Fruit fly (Drosophila melanogaster): Measurements from ENCODE around the gene eIF4EHP.

eIF4EHP gene

DNA sequence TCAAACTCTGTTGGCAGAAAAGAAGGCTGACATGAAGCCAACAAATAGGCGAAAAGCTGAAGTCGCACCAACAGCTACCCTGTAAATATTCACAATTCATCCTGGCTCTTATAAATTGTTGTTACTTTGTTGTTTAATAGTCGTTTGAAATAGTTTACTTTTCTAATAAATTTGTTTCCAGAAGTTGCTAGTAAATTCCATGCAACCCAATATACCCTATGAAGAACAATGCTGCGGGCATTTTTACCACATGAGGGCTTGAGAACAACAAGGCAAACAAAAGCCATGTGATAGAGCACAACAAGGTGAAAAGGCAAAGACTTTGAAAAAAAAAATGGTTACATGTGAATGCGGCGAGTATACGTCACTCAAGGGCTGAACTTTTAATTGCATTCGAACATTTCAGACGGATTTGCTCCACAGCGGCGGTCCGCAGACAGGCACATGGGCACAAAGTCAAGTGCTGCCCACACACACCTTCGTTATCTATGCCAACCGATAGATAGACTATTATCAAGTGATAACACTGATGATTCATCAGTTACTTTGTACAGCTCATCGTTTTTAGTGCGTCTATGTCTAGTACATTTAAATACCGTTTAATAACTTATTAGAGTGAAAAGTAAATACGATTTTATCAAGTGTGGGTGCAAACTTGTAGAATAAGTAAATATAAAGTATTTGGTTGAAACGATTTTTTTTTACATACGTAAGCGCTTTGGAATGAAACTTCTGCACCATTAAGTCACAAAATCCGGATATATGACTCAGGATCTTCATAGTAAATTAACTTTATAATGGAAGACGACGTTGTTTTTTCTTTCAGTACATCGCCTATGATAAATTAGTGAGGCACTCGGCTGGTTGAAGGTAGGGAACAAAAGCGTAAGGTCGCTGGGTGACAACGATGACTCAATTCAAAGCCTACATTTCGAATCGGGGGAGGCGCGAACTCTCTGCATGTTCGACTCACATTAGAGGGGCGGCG, 9.4 kb downstream of the eIF4EHP start (continued):
- no peak for TF ChIP-seq D (optimal IDR thresholded peaks at IDR 0.05)
- TF ChIP-seq D (GFP tag; optimal IDR thresholded peaks at IDR 0.05), result peak; percentile 45
- TF ChIP-seq CG16813 (GFP tag; IDR thresholded peaks at IDR 0.05; ENCODE audit: partially characterized antibody), result no peak
- no peak for TF ChIP-seq cg (GFP tag; optimal IDR thresholded peaks at IDR 0.05)
- peak; percentile 65 for TF ChIP-seq CG4854 (GFP tag; optimal IDR thresholded peaks at IDR 0.05)
- no peak for TF ChIP-seq CG8359 (GFP tag; optimal IDR thresholded peaks at IDR 0.05; ENCODE audit: borderline replicate concordance)
- TF ChIP-seq repo (GFP tag; optimal IDR thresholded peaks at IDR 0.05), result peak; percentile 73
- peak; percentile 64 for TF ChIP-seq CG30403 (GFP tag; optimal IDR thresholded peaks at IDR 0.05)
- no peak for TF ChIP-seq prd (optimal IDR thresholded peaks at IDR 0.05)
- TF ChIP-seq prd (GFP tag; IDR thresholded peaks at IDR 0.05), result peak; percentile 89
- peak; percentile 76 for TF ChIP-seq CG10979 (tag; optimal IDR thresholded peaks at IDR 0.05)
- peak; percentile 45 for TF ChIP-seq CG17802 (tag; optimal IDR thresholded peaks at IDR 0.05)
- TF ChIP-seq pfk (GFP tag; optimal IDR thresholded peaks at IDR 0.05), result no peak
- no peak for TF ChIP-seq Kr (GFP tag; optimal IDR thresholded peaks at IDR 0.05)
- no peak for TF ChIP-seq tna (GFP tag; IDR thresholded peaks at IDR 0.05; ENCODE audit: partially characterized antibody)
- TF ChIP-seq NFAT (GFP tag; IDR thresholded peaks at IDR 0.05), result peak; percentile 74
- no peak for TF ChIP-seq HmgD (GFP tag; optimal IDR thresholded peaks at IDR 0.05)
- TF ChIP-seq hth (optimal IDR thresholded peaks at IDR 0.05), result no peak
- TF ChIP-seq ci (GFP tag; IDR thresholded peaks at IDR 0.05), result peak; percentile 92
- TF ChIP-seq Taf1 (GFP tag; IDR thresholded peaks at IDR 0.05), result peak; percentile 59; the same call in 1 of the 2 replicates
- TF ChIP-seq CG7786 (GFP tag; optimal IDR thresholded peaks at IDR 0.05), result peak; percentile 87
- TF ChIP-seq Eip74EF (GFP tag; optimal IDR thresholded peaks at IDR 0.05), result peak in 1 of 2 experiments; percentile 45
- peak; percentile 26 for TF ChIP-seq CG9437 (GFP tag; optimal IDR thresholded peaks at IDR 0.05)
- TF ChIP-seq CG6272 (GFP tag; IDR thresholded peaks at IDR 0.05), result peak; percentile 69
- peak; percentile 80 for TF ChIP-seq Meics (GFP tag; optimal IDR thresholded peaks at IDR 0.05)
- peak; percentile 69 for TF ChIP-seq CG30431 (GFP tag; optimal IDR thresholded peaks at IDR 0.05)
- no peak for TF ChIP-seq CG7987 (GFP tag; optimal IDR thresholded peaks at IDR 0.05)
- no peak for TF ChIP-seq Tbp (GFP tag; optimal IDR thresholded peaks at IDR 0.05)
- no peak for TF ChIP-seq tll (GFP tag; optimal IDR thresholded peaks at IDR 0.05)
- peak; percentile 79 for TF ChIP-seq CG9932 (GFP tag; IDR thresholded peaks at IDR 0.05)
- peak; percentile 88 for TF ChIP-seq ranshi (GFP tag; IDR thresholded peaks at IDR 0.05)
- TF ChIP-seq CG8478 (optimal IDR thresholded peaks at IDR 0.05), result no peak
- TF ChIP-seq ato (GFP tag; IDR thresholded peaks at IDR 0.05; ENCODE audit: partially characterized antibody), result no peak
- TF ChIP-seq trh (GFP tag; optimal IDR thresholded peaks at IDR 0.05), result peak; percentile 22
- TF ChIP-seq unpg (GFP tag; optimal IDR thresholded peaks at IDR 0.05), result peak; percentile 76
- TF ChIP-seq CG2875 (GFP tag; optimal IDR thresholded peaks at IDR 0.05), result no peak
- no peak for TF ChIP-seq bigmax (GFP tag; optimal IDR thresholded peaks at IDR 0.05)
- TF ChIP-seq CG11247 (GFP tag; IDR thresholded peaks at IDR 0.05), result peak; percentile 69
- TF ChIP-seq Dip3 (GFP tag; optimal IDR thresholded peaks at IDR 0.05), result peak; percentile 66
- peak; percentile 51 for TF ChIP-seq Myb (GFP tag; optimal IDR thresholded peaks at IDR 0.05)
- no peak for TF ChIP-seq amos (GFP tag; IDR thresholded peaks at IDR 0.05; ENCODE audit: partially characterized antibody)
- TF ChIP-seq CG6791 (GFP tag; IDR thresholded peaks at IDR 0.05; ENCODE audit: partially characterized antibody), result no peak
- no peak for TF ChIP-seq CG5180 (GFP tag; optimal IDR thresholded peaks at IDR 0.05)
- TF ChIP-seq ERR (GFP tag; optimal IDR thresholded peaks at IDR 0.05), result peak; percentile 72
- peak; percentile 75 for TF ChIP-seq phol (tag; optimal IDR thresholded peaks at IDR 0.05)
- TF ChIP-seq CG9876 (GFP tag; optimal IDR thresholded peaks at IDR 0.05), result peak; percentile 72
- TF ChIP-seq schlank (tag; optimal IDR thresholded peaks at IDR 0.05), result peak; percentile 41
- peak; percentile 90 for TF ChIP-seq CG2120 (GFP tag; optimal IDR thresholded peaks at IDR 0.05)
